Fruit fly (Drosophila melanogaster) whole organism, embryonic: Measurements from ENCODE around the gene CG18268.

ENCODE experiments used
- ATbp ChIP-seq: fragments of 200-800 bp; sonication (Bioruptor generic); optimal IDR thresholded peaks from 2 replicates; lab custom pipeline; 2017; ENCODE audit warnings: missing biosample characterization, mild to moderate bottlenecking, missing genetic modification characterization, missing genetic modification reagents
- Ada2b ChIP-seq: fragments of 200-800 bp; sonication (Bioruptor generic); IDR thresholded peaks from 2 replicates; pipeline ENCODE4 v1.3.6; 2022; ENCODE audit warnings: missing biosample characterization, missing genetic modification characterization
- Antp ChIP-seq: fragments of 200-800 bp; sonication (Bioruptor generic); optimal IDR thresholded peaks from 3 replicates; lab custom pipeline; 2016; ENCODE audit warnings: missing biosample characterization, missing genetic modification characterization
- Awh ChIP-seq: fragments of 200-800 bp; sonication (Bioruptor generic); IDR thresholded peaks from 2 replicates; pipeline ENCODE4, ENCODE4 v1.3.6; 2022; ENCODE audit warnings: missing biosample characterization, missing genetic modification characterization
- B-H2 ChIP-seq: fragments of 200-800 bp; sonication (Bioruptor generic); optimal IDR thresholded peaks from 2 replicates; lab custom pipeline; 2018; ENCODE audit warnings: missing biosample characterization, mild to moderate bottlenecking, missing genetic modification characterization
- BEAF-32 ChIP-seq: fragments of 200-800 bp; sonication (Bioruptor generic); optimal IDR thresholded peaks from 3 replicates; lab custom pipeline; 2017; ENCODE audit warnings: missing biosample characterization, missing genetic modification characterization, mild to moderate bottlenecking, moderate library complexity, missing genetic modification reagents
- CG10209 ChIP-seq: fragments of 200-800 bp; sonication (Bioruptor generic); optimal IDR thresholded peaks from 3 replicates; lab custom pipeline; 2017; ENCODE audit warnings: missing biosample characterization, mild to moderate bottlenecking, missing genetic modification characterization, missing genetic modification reagents
- CG10462 ChIP-seq: fragments of 200-800 bp; sonication (Bioruptor generic); optimal IDR thresholded peaks from 2 replicates; lab custom pipeline; 2016; ENCODE audit warnings: missing biosample characterization, missing genetic modification characterization
- CG11456 ChIP-seq: fragments of 200-800 bp; sonication (Bioruptor generic); IDR thresholded peaks from 3 replicates; pipeline ENCODE4 v1.3.6; 2022; ENCODE audit warnings: missing biosample characterization, missing genetic modification characterization
- CG12236 ChIP-seq: fragments of 200-800 bp; sonication (Bioruptor generic); optimal IDR thresholded peaks from 2 replicates; lab custom pipeline; 2016; ENCODE audit warnings: missing biosample characterization, missing genetic modification characterization
- CG15011 ChIP-seq: fragments of 200-800 bp; sonication (Bioruptor generic); optimal IDR thresholded peaks from 3 replicates; lab custom pipeline; 2018; ENCODE audit warnings: missing biosample characterization, mild to moderate bottlenecking, missing genetic modification characterization
- CG18262 ChIP-seq: fragments of 200-800 bp; optimal IDR thresholded peaks from 3 replicates; lab custom pipeline; 2019; ENCODE audit warnings: missing biosample characterization, mild to moderate bottlenecking, missing genetic modification characterization, moderate library complexity
- CG2712 ChIP-seq: fragments of 200-800 bp; optimal IDR thresholded peaks from 3 replicates; lab custom pipeline; 2019; ENCODE audit warnings: missing biosample characterization, mild to moderate bottlenecking, missing genetic modification characterization, moderate library complexity
- CG30020 ChIP-seq: fragments of 200-800 bp; optimal IDR thresholded peaks from 2 replicates; lab custom pipeline; 2019; ENCODE audit warnings: missing biosample characterization, mild to moderate bottlenecking, missing genetic modification characterization, moderate library complexity
- CG31388 ChIP-seq: fragments of 200-800 bp; sonication (Bioruptor generic); optimal IDR thresholded peaks from 2 replicates; lab custom pipeline; 2016; ENCODE audit warnings: missing biosample characterization, missing genetic modification characterization
- CG33557 ChIP-seq: fragments of 200-800 bp; sonication (Bioruptor generic); optimal IDR thresholded peaks from 2 replicates; lab custom pipeline; 2019; ENCODE audit warnings: missing biosample characterization, mild to moderate bottlenecking, missing genetic modification characterization, moderate library complexity
- CG4404 ChIP-seq: fragments of 200-800 bp; sonication (Bioruptor generic); IDR thresholded peaks from 2 replicates; pipeline ENCODE4 v1.3.6; 2022; ENCODE audit warnings: missing biosample characterization, missing genetic modification characterization
- CG6654 ChIP-seq: fragments of 200-800 bp; sonication (Bioruptor generic); optimal IDR thresholded peaks from 2 replicates; lab custom pipeline; 2017; ENCODE audit warnings: missing biosample characterization, mild to moderate bottlenecking, missing genetic modification characterization
- CG7987 ChIP-seq: fragments of 200-800 bp; sonication (Bioruptor generic); optimal IDR thresholded peaks from 2 replicates; lab custom pipeline; 2018; ENCODE audit warnings: missing biosample characterization, mild to moderate bottlenecking, missing genetic modification characterization, moderate library complexity
- CG8281 ChIP-seq: fragments of 200-800 bp; sonication (Bioruptor generic); optimal IDR thresholded peaks from 2 replicates; lab custom pipeline; 2018; ENCODE audit warnings: missing biosample characterization, mild to moderate bottlenecking, missing genetic modification characterization, moderate library complexity
- CG8924 ChIP-seq: fragments of 200-800 bp; optimal IDR thresholded peaks from 3 replicates; lab custom pipeline; 2019; ENCODE audit warnings: missing biosample characterization, mild to moderate bottlenecking, missing genetic modification characterization, moderate library complexity
- CrebB ChIP-seq: fragments of 200-800 bp; sonication (Bioruptor generic); optimal IDR thresholded peaks from 3 replicates; lab custom pipeline; 2018; ENCODE audit warnings: missing biosample characterization, mild to moderate bottlenecking, missing genetic modification characterization
- H15 ChIP-seq: fragments of 200-800 bp; sonication (Bioruptor generic); IDR thresholded peaks from 3 replicates; pipeline ENCODE4 v1.3.6; 2022; ENCODE audit warnings: missing biosample characterization, missing genetic modification characterization
- HmgZ ChIP-seq: fragments of 200-800 bp; sonication (Bioruptor generic); optimal IDR thresholded peaks from 2 replicates; lab custom pipeline; 2018; ENCODE audit warnings: missing biosample characterization, mild to moderate bottlenecking, missing genetic modification characterization
- Hr39 ChIP-seq: fragments of >200 bp; optimal IDR thresholded peaks from 2 replicates; lab custom pipeline; 2017
- Hsf ChIP-seq: fragments of 200-800 bp; sonication (Bioruptor generic); optimal IDR thresholded peaks from 3 replicates; lab custom pipeline; 2016; ENCODE audit warnings: missing biosample characterization, missing genetic modification characterization
- Max ChIP-seq: fragments of 200-800 bp; sonication (Bioruptor generic); optimal IDR thresholded peaks from 2 replicates; lab custom pipeline; 2016; ENCODE audit warnings: missing biosample characterization, mild to moderate bottlenecking, missing genetic modification characterization
- Med ChIP-seq: fragments of 200-800 bp; sonication (Bioruptor generic); peaks from one replicate; lab custom pipeline; 2016; ENCODE audit warnings: missing biosample characterization, missing genetic modification characterization, mild to moderate bottlenecking, inconsistent platforms, moderate library complexity
- Mrtf ChIP-seq: fragments of 200-800 bp; sonication (Bioruptor generic); IDR thresholded peaks from 3 replicates; pipeline ENCODE4 v1.3.6; 2022; ENCODE audit warnings: missing biosample characterization, missing genetic modification characterization
- Sry-δ ChIP-seq: fragments of 200-800 bp; sonication (Bioruptor generic); optimal IDR thresholded peaks from 2 replicates; lab custom pipeline; 2016; ENCODE audit warnings: missing biosample characterization, missing genetic modification characterization
- ash1 ChIP-seq: fragments of 200-800 bp; sonication (Bioruptor generic); optimal IDR thresholded peaks from 2 replicates; lab custom pipeline; 2018; ENCODE audit warnings: missing biosample characterization, mild to moderate bottlenecking, missing genetic modification characterization
- chinmo ChIP-seq: fragments of 200-800 bp; sonication (Bioruptor generic); IDR thresholded peaks from 4 replicates; pipeline ENCODE4 v1.3.6; 2022; ENCODE audit warnings: missing biosample characterization, missing genetic modification characterization; ENCODE audit not compliant: partially characterized antibody
- dpn ChIP-seq, 2 experiments: fragments of 200-800 bp; sonication (Bioruptor generic); optimal IDR thresholded peaks; 3 replicates each; lab custom pipeline; 2016; ENCODE audit warnings: missing biosample characterization in 2 of 2, missing genetic modification characterization in 2 of 2
- exex ChIP-seq: fragments of 200-800 bp; sonication (Bioruptor generic); optimal IDR thresholded peaks from 4 replicates; lab custom pipeline; 2018; ENCODE audit warnings: missing biosample characterization, mild to moderate bottlenecking, missing genetic modification characterization, moderate library complexity
- fd3F ChIP-seq: fragments of 200-800 bp; sonication (Bioruptor generic); optimal IDR thresholded peaks from 2 replicates; lab custom pipeline; 2018; ENCODE audit warnings: missing biosample characterization, mild to moderate bottlenecking, missing genetic modification characterization, moderate library complexity
- grau ChIP-seq: fragments of 200-800 bp; optimal IDR thresholded peaks from 3 replicates; lab custom pipeline; 2019; ENCODE audit warnings: missing biosample characterization, mild to moderate bottlenecking, missing genetic modification characterization, moderate library complexity
- jing ChIP-seq: fragments of 200-800 bp; sonication (Bioruptor generic); optimal IDR thresholded peaks from 2 replicates; lab custom pipeline; 2018; ENCODE audit warnings: missing biosample characterization, mild to moderate bottlenecking, missing genetic modification characterization
- lilli ChIP-seq: fragments of 200-800 bp; sonication (Bioruptor generic); optimal IDR thresholded peaks from 3 replicates; lab custom pipeline; 2016; ENCODE audit warnings: missing biosample characterization, missing genetic modification characterization
- nerfin-2 ChIP-seq: fragments of 200-800 bp; sonication (Bioruptor generic); IDR thresholded peaks from 2 replicates; pipeline ENCODE4 v1.3.6; 2022; ENCODE audit warnings: missing biosample characterization, missing genetic modification characterization; ENCODE audit not compliant: partially characterized antibody
- pfk ChIP-seq: fragments of 200-800 bp; sonication (Bioruptor generic); optimal IDR thresholded peaks from 2 replicates; lab custom pipeline; 2018; ENCODE audit warnings: missing biosample characterization, mild to moderate bottlenecking, missing genetic modification characterization, moderate library complexity
- pho ChIP-seq: fragments of 200-800 bp; sonication (Bioruptor generic); optimal IDR thresholded peaks from 2 replicates; lab custom pipeline; 2016; ENCODE audit warnings: missing biosample characterization, missing genetic modification characterization
- psq ChIP-seq: fragments of 200-800 bp; sonication (Bioruptor generic); optimal IDR thresholded peaks from 2 replicates; lab custom pipeline; 2017; ENCODE audit warnings: missing biosample characterization, missing genetic modification characterization
- rib ChIP-seq: fragments of 200-800 bp; sonication (Bioruptor generic); IDR thresholded peaks from 2 replicates; pipeline ENCODE4 v1.3.6; 2022; ENCODE audit warnings: missing biosample characterization, missing genetic modification characterization
- scrt ChIP-seq: fragments of 200-800 bp; sonication (Bioruptor generic); optimal IDR thresholded peaks from 2 replicates; lab custom pipeline; 2018; ENCODE audit warnings: missing biosample characterization, mild to moderate bottlenecking, missing genetic modification characterization, moderate library complexity
- sens ChIP-seq: fragments of 200-800 bp; sonication (Bioruptor generic); peaks from one replicate; lab custom pipeline; 2016; ENCODE audit warnings: missing biosample characterization, missing genetic modification characterization
- sens-2 ChIP-seq: fragments of 200-800 bp; sonication (Bioruptor generic); IDR thresholded peaks from 2 replicates; pipeline ENCODE4 v1.3.6; 2022; ENCODE audit warnings: missing biosample characterization, missing genetic modification characterization
- vnd ChIP-seq: fragments of 200-800 bp; sonication (Bioruptor generic); IDR thresholded peaks from 3 replicates; pipeline ENCODE4 v1.3.6; 2022; ENCODE audit warnings: missing biosample characterization, missing genetic modification characterization; ENCODE audit not compliant: partially characterized antibody
- wor ChIP-seq: fragments of 200-800 bp; sonication (Bioruptor generic); IDR thresholded peaks from 2 replicates; pipeline ENCODE4 v1.3.6; 2022; ENCODE audit warnings: missing biosample characterization, missing genetic modification characterization

The CG18268 gene

dm6 chr3R:7809662-7810621, 5.7 kb upstream of the CG18268 start, which contains the start of the genes CG2993 and sgll (continued):
- peak; percentile 83 for TF ChIP-seq psq (GFP tag; lab: Kevin White, UChicago)
- TF ChIP-seq CG10462: peak; percentile 77
- peak; percentile 99 for TF ChIP-seq Med (GFP tag; lab: Kevin White, UChicago)
- TF ChIP-seq CG2712 (tag; lab: Kevin White, UChicago): peak; percentile 88
- peak; percentile 88 for TF ChIP-seq CG7987 (GFP tag; lab: Kevin White, UChicago)
- TF ChIP-seq sens (GFP tag; lab: Kevin White, UChicago): peak; percentile 95
- TF ChIP-seq dpn (GFP tag; optimal IDR thresholded peaks at IDR 0.05; lab: Kevin White, UChicago): peak; percentile 97
- TF ChIP-seq H15 (GFP tag; lab: Robert Waterston, UW): peak; percentile 94
- peak; percentile 83 for TF ChIP-seq B-H2 (GFP tag; lab: Kevin White, UChicago)
- TF ChIP-seq jing: peak; percentile 85
- TF ChIP-seq chinmo: peak; percentile 87; the same call in 2 of the 4 replicates
- peak; percentile 83 for TF ChIP-seq HmgZ (tag; lab: Kevin White, UChicago)
- TF ChIP-seq CG18262 (tag; lab: Kevin White, UChicago): peak; percentile 82
- TF ChIP-seq lilli: peak; percentile 93
- peak; percentile 42 for TF ChIP-seq CG8281 (tag; lab: Kevin White, UChicago)
- TF ChIP-seq wor (GFP tag; lab: Robert Waterston, UW): peak; percentile 83
- TF ChIP-seq nerfin-2: no peak
- no peak; the same call in 1 of the 2 replicates for TF ChIP-seq rib (GFP tag; lab: Robert Waterston, UW)
- TF ChIP-seq CG30020: peak; percentile 24
- TF ChIP-seq CG15011 (GFP tag; lab: Kevin White, UChicago): peak; percentile 61
- TF ChIP-seq BEAF-32 (GFP tag; lab: Kevin White, UChicago): peak; percentile 21
- TF ChIP-seq pfk (GFP tag; lab: Kevin White, UChicago): peak; percentile 52
- peak; percentile 73 for TF ChIP-seq Max (GFP tag; lab: Kevin White, UChicago)
- TF ChIP-seq scrt (GFP tag; lab: Kevin White, UChicago): peak; percentile 18
- TF ChIP-seq CG8924 (tag; lab: Kevin White, UChicago): no peak
- TF ChIP-seq CG10209 (GFP tag; lab: Kevin White, UChicago): peak; percentile 91
- TF ChIP-seq Hsf (GFP tag; lab: Kevin White, UChicago): peak; percentile 97
- peak; percentile 96 for TF ChIP-seq Mrtf (GFP tag; lab: Robert Waterston, UW)
- TF ChIP-seq pho: peak; percentile 78
- peak; percentile 87 for TF ChIP-seq grau (tag; lab: Kevin White, UChicago)
- peak; percentile 77 for TF ChIP-seq CG6654 (GFP tag; lab: Kevin White, UChicago)
- TF ChIP-seq Awh (GFP tag; lab: Robert Waterston, UW): peak; percentile 92
- TF ChIP-seq Hr39 (lab: Kevin White, UChicago): no peak
- TF ChIP-seq fd3F (GFP tag; lab: Kevin White, UChicago): peak; percentile 85
- TF ChIP-seq ATbp (GFP tag; lab: Kevin White, UChicago): peak; percentile 76
- peak; percentile 92 for TF ChIP-seq CG31388
- TF ChIP-seq ash1: peak; percentile 75
- peak; percentile 85 for TF ChIP-seq sens-2 (GFP tag; lab: Robert Waterston, UW)
- peak; percentile 66 for TF ChIP-seq Sry-δ (GFP tag; lab: Kevin White, UChicago)
- peak; percentile 49 for TF ChIP-seq CrebB (tag; lab: Kevin White, UChicago)
- peak; percentile 83 for TF ChIP-seq CG12236 (GFP tag; lab: Kevin White, UChicago)
- TF ChIP-seq CG4404: peak; percentile 81
- TF ChIP-seq vnd (GFP tag; lab: Robert Waterston, UW): no peak
- TF ChIP-seq CG33557 (GFP tag; lab: Kevin White, UChicago): peak; percentile 66
- TF ChIP-seq exex (tag; lab: Kevin White, UChicago): no peak
- TF ChIP-seq Antp: peak; percentile 97
- peak; percentile 75 for TF ChIP-seq Ada2b (GFP tag; lab: Robert Waterston, UW)
- TF ChIP-seq CG11456 (GFP tag; lab: Robert Waterston, UW): peak; percentile 100
